Worm (Caenorhabditis elegans) whole organism, L4/young adult: ENCODE data around the gene nhr-157.

Experiments
- W03F9.2 ChIP-seq: fragments of 150-350 bp; optimal IDR thresholded peaks from 2 replicates; lab custom pipeline; 2014; ENCODE audit warnings: missing biosample characterization, missing genetic modification characterization
- dao-5 ChIP-seq: sonication (generic microtip); optimal IDR thresholded peaks from 2 replicates; lab custom pipeline; 2016; ENCODE audit warnings: missing genotype, missing genetic modification characterization, moderate library complexity, missing compliant biosample characterization
- him-1 ChIP-seq: sonication (generic microtip); optimal IDR thresholded peaks from 2 replicates; lab custom pipeline; 2016; ENCODE audit warnings: missing genotype, missing genetic modification reagents, missing genetic modification characterization, missing compliant biosample characterization

DNA sequence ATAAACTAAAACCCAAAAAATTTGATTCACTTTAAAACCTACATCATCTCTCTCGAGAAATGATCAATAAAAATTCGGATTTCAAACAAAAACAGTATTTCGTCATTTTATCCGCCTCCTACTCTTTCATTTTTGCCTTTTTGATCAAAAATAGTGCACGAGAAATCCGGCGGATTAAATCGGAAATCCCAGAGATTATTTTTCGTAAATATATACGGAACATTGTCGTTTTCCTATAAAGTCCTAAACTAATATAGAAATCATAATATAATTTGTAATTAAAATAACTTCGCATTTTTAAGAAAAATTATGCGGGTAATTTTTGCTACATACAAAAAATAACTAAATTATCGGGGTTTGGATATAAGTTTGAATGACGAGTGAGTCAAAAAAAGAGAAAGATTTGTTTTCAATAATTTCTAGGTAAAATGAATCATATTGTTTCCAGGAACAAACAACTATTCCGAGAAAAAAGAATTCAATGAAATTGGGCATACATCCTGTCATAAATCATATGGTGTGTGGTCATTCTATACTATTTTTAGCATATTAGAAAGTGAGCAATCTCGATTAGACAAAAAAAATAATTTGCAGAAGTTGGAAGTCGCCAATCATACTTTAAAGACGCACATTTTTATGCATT, 5.4 kb upstream of the nhr-157 start, which contains the start of gene nhr-158:
- no peak for TF ChIP-seq him-1 (tag; lab: Kevin White, UChicago)
- no peak for TF ChIP-seq W03F9.2 (tag; lab: Kevin White, UChicago)
- TF ChIP-seq dao-5 (tag; lab: Kevin White, UChicago): no peak
